Worm (Caenorhabditis elegans): ENCODE data around the gene ace-1.
A peak's percentile ranks its signal among the peaks of the same experiment; 100 is the strongest.

ace-1 gene

DNA sequence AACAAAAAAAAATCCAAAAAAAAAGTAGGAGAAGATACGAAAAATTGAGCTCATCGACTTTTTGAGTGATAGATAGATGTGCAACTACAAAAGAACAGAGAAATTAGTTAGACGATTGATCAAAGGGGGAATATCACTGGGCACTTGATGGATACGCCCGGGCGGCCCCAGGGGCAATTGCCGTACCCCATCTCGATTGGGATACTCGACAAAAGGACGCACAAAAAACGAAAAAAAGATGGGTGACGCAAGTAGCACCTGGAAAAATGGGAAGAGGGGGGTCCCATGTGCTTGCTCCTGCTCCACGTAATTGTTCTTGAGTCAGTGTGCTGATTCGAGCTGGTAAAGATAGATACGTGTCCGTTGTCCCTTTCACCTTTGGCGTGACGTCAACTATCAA, 6.1 kb upstream of the ace-1 start:
- peak; percentile 58 for TF ChIP-seq fkh-10 (GFP tag; optimal IDR thresholded peaks at IDR 0.05)
- 0 out of 2 replicates have a peak, but pooled peaks have one; percentile 17 for TF ChIP-seq lin-1 (GFP tag; IDR thresholded peaks at IDR 0.05)
- TF ChIP-seq ceh-20 (GFP tag; IDR thresholded peaks at IDR 0.05), result peak; percentile 25; the same call in 1 of the 2 replicates
- no peak for TF ChIP-seq zip-2 (tag; optimal IDR thresholded peaks at IDR 0.05)
- peak; percentile 31 for TF ChIP-seq hlh-11 (tag; optimal IDR thresholded peaks at IDR 0.05)

DNA sequence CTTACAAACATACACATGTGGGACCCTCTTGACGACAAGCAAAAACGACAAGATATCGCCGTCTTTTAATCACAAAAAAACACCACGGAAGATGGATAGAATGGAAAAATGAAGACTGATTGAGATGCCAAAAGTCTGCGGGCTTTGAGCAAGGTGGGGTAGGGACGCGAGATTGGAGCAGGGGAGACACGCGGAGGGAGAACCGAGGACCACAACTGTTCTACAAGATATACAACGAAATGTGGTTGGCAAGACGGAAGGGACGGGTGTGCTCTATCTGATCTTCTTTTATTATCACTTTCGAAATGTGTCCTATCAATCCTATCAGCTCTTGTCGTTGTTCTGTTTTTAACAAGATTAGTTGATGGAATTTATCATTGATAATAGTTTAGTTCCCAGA, 3.5 kb upstream of the ace-1 start:
- TF ChIP-seq aly-2 (tag; optimal IDR thresholded peaks at IDR 0.05), result no peak
- peak in 1 of 2 experiments; percentile 84 for TF ChIP-seq daf-16 (GFP tag; optimal IDR thresholded peaks at IDR 0.05)
- TF ChIP-seq daf-16 (tag; optimal IDR thresholded peaks at IDR 0.05), result no peak
- TF ChIP-seq unc-62 (GFP tag; optimal IDR thresholded peaks at IDR 0.05 in 1 of 2), result peak in 1 of 2 experiments; percentile 28
- TF ChIP-seq unc-62 (tag; optimal IDR thresholded peaks at IDR 0.05), result no peak
- peak; percentile 75 for TF ChIP-seq fkh-10 (GFP tag; optimal IDR thresholded peaks at IDR 0.05)

- TF ChIP-seq saeg-2 (GFP tag; IDR thresholded peaks at IDR 0.05) (no peak), zfp-2 (tag; optimal IDR thresholded peaks at IDR 0.05) (no peak), lin-29 (GFP tag; IDR thresholded peaks at IDR 0.05) (no peak), snpc-4 (tag; optimal IDR thresholded peaks at IDR 0.05) (no peak), ceh-44 (GFP tag; IDR thresholded peaks at IDR 0.05) (no peak), mep-1 (tag; optimal IDR thresholded peaks at IDR 0.05) (no peak), unc-62 (GFP tag; optimal IDR thresholded peaks at IDR 0.05 in 1 of 2) (no peak), unc-62 (tag; optimal IDR thresholded peaks at IDR 0.05) (no peak), zag-1 (tag; optimal IDR thresholded peaks at IDR 0.05) (no peak), Y48G9A.11 (GFP tag; IDR thresholded peaks at IDR 0.05) (no peak), Y75B8A.6 (GFP tag; IDR thresholded peaks at IDR 0.05) (no peak)
Observed at ce11 chrX:16366508-16366907, 585 bp upstream of the ace-1 start.

DNA sequence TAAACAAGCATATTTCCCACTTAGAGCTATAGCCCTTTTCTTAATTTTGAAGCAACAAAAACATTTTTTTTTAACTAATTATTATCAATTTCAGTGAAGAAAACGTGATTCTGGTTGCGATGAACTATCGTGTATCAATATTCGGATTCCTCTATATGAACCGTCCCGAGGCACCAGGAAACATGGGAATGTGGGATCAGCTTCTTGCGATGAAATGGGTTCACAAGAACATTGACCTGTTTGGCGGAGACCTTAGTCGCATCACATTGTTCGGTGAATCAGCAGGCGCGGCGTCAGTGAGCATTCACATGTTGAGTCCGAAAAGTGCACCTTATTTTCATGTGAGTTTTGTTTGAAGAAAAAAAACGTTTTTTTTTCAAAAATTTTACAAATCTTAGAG, 1.9 kb downstream of the ace-1 start:
- no peak for TF ChIP-seq daf-12 (tag; optimal IDR thresholded peaks at IDR 0.05)
- peak; percentile 28 for TF ChIP-seq fkh-10 (GFP tag; optimal IDR thresholded peaks at IDR 0.05)

ce11 chrX:16369454-16369853, 2.4 kb downstream of the ace-1 start:
- TF ChIP-seq F44E2.7 (GFP tag; IDR thresholded peaks at IDR 0.05) (no peak), nhr-10 (tag; optimal IDR thresholded peaks at IDR 0.05) (no peak), skn-1 (tag; optimal IDR thresholded peaks at IDR 0.05) (no peak), mxl-2 (GFP tag; conservative IDR thresholded peaks at IDR 0.05) (no peak), set-16 (GFP tag; IDR thresholded peaks at IDR 0.05) (no peak), nhr-25 (tag; optimal IDR thresholded peaks at IDR 0.05; ENCODE audit: borderline replicate concordance, insufficient read depth) (no peak), nhr-76 (tag; optimal IDR thresholded peaks at IDR 0.05) (no peak), daf-12 (tag; optimal IDR thresholded peaks at IDR 0.05) (no peak), pqm-1 (tag; optimal IDR thresholded peaks at IDR 0.05) (no peak), ctbp-1 (GFP tag; IDR thresholded peaks at IDR 0.05) (no peak), snpc-1.2 (GFP tag; IDR thresholded peaks at IDR 0.05) (no peak), nhr-48 (tag; optimal IDR thresholded peaks at IDR 0.05) (no peak), arid-1 (GFP tag; conservative IDR thresholded peaks at IDR 0.05) (no peak), mes-2 (tag; optimal IDR thresholded peaks at IDR 0.05; ENCODE audit: poor library complexity, severe bottlenecking) (no peak), gei-8 (GFP tag; optimal IDR thresholded peaks at IDR 0.05) (no peak), dmd-8 (GFP tag; IDR thresholded peaks at IDR 0.05) (no peak), Y5F2A.4 (GFP tag; optimal IDR thresholded peaks at IDR 0.05) (no peak)

All from whole organism, L4 larva.